Fruit fly (Drosophila melanogaster): ENCODE measurements around the gene CG33648.

Gene CG33648

dm6 chr2L:14546629-14547366 is 22.7 kb downstream of the CG33648 start (continued):
- peak; percentile 87 for TF ChIP-seq Abd-B (GFP tag; optimal IDR thresholded peaks at IDR 0.05)
- TF ChIP-seq gcm (GFP tag; optimal IDR thresholded peaks at IDR 0.05) = peak; percentile 96
- TF ChIP-seq CrebB (tag; optimal IDR thresholded peaks at IDR 0.05) = peak; percentile 74
- TF ChIP-seq Hr39 (optimal IDR thresholded peaks at IDR 0.05) = no peak
- TF ChIP-seq CG10462 (GFP tag; optimal IDR thresholded peaks at IDR 0.05) = peak; percentile 81
- TF ChIP-seq ssp (GFP tag; IDR thresholded peaks at IDR 0.05) = peak; percentile 68
- peak; percentile 84 for TF ChIP-seq stc (GFP tag; IDR thresholded peaks at IDR 0.05)
- peak; percentile 92 for TF ChIP-seq Oli (tag; optimal IDR thresholded peaks at IDR 0.05)
- peak; percentile 90 for TF ChIP-seq zf30C (GFP tag; optimal IDR thresholded peaks at IDR 0.05)
- TF ChIP-seq CG8388 (GFP tag; optimal IDR thresholded peaks at IDR 0.05) = peak; percentile 94
- peak; percentile 86 for TF ChIP-seq tio (GFP tag; optimal IDR thresholded peaks at IDR 0.05)
- no peak for TF ChIP-seq usp (GFP tag; optimal IDR thresholded peaks at IDR 0.05)
- no peak for TF ChIP-seq prd (optimal IDR thresholded peaks at IDR 0.05)
- TF ChIP-seq prd (GFP tag; IDR thresholded peaks at IDR 0.05) = peak; percentile 83
- TF ChIP-seq mam (GFP tag; optimal IDR thresholded peaks at IDR 0.05) = peak; percentile 51
- TF ChIP-seq Rfx (GFP tag; IDR thresholded peaks at IDR 0.05) = peak; percentile 48
- peak; percentile 54 for TF ChIP-seq fd3F (GFP tag; optimal IDR thresholded peaks at IDR 0.05)
- peak; percentile 92 for TF ChIP-seq row (GFP tag; IDR thresholded peaks at IDR 0.05)
- TF ChIP-seq CG14860 (GFP tag; IDR thresholded peaks at IDR 0.05; ENCODE audit: partially characterized antibody) = no peak
- TF ChIP-seq Ravus (GFP tag; IDR thresholded peaks at IDR 0.05) = no peak; the same call in 1 of the 2 replicates
- TF ChIP-seq pho (GFP tag; optimal IDR thresholded peaks at IDR 0.05) = peak; percentile 7
- peak; percentile 84 for TF ChIP-seq CG11695 (GFP tag; IDR thresholded peaks at IDR 0.05)
- TF ChIP-seq CG14441 (GFP tag; IDR thresholded peaks at IDR 0.05) = peak; percentile 67
- TF ChIP-seq Stat92E (GFP tag; optimal IDR thresholded peaks at IDR 0.05) = peak in 1 of 3 experiments; percentile 90
- TF ChIP-seq Rx (GFP tag; IDR thresholded peaks at IDR 0.05) = no peak
- no peak for TF ChIP-seq Tbp (GFP tag; optimal IDR thresholded peaks at IDR 0.05)
- peak; percentile 94 for TF ChIP-seq CG31441 (GFP tag; IDR thresholded peaks at IDR 0.05)
- peak; percentile 84 for TF ChIP-seq pum (GFP tag; optimal IDR thresholded peaks at IDR 0.05)
- TF ChIP-seq Xrp1 (GFP tag; IDR thresholded peaks at IDR 0.05) = peak; percentile 92
- peak; percentile 72; the same call in 2 of the 3 replicates for TF ChIP-seq CG3726 (GFP tag; IDR thresholded peaks at IDR 0.05)
- TF ChIP-seq CG3847 (GFP tag; IDR thresholded peaks at IDR 0.05) = peak; percentile 31
- TF ChIP-seq kah (GFP tag; optimal IDR thresholded peaks at IDR 0.05) = peak; percentile 67
- peak; percentile 88 for TF ChIP-seq CG30431 (GFP tag; optimal IDR thresholded peaks at IDR 0.05)
- TF ChIP-seq Oaz (GFP tag; IDR thresholded peaks at IDR 0.05) = no peak
- TF ChIP-seq CG10959 (GFP tag; IDR thresholded peaks at IDR 0.05) = peak; percentile 82
- TF ChIP-seq CG14710 (tag; optimal IDR thresholded peaks at IDR 0.05) = peak; percentile 95
- TF ChIP-seq Dref (GFP tag; IDR thresholded peaks at IDR 0.05) = no peak
- peak; percentile 88 for TF ChIP-seq zfh1 (GFP tag; IDR thresholded peaks at IDR 0.05)
- TF ChIP-seq ase (GFP tag; IDR thresholded peaks at IDR 0.05) = peak; percentile 77
- peak; percentile 74 for TF ChIP-seq ems (GFP tag; optimal IDR thresholded peaks at IDR 0.05)
- TF ChIP-seq CG8359 (GFP tag; optimal IDR thresholded peaks at IDR 0.05; ENCODE audit: borderline replicate concordance) = peak; percentile 82
- 0 out of 2 replicates have a peak, but pooled peaks have one; percentile 56 for TF ChIP-seq aop (GFP tag; IDR thresholded peaks at IDR 0.05)
- TF ChIP-seq rib (GFP tag; IDR thresholded peaks at IDR 0.05) = 0 out of 2 replicates have a peak, but pooled peaks have one; percentile 10
- peak; percentile 93 for TF ChIP-seq Sox100B (GFP tag; optimal IDR thresholded peaks at IDR 0.05)
- TF ChIP-seq danr (GFP tag; IDR thresholded peaks at IDR 0.05) = peak; percentile 66
- TF ChIP-seq ftz-f1 (GFP tag; optimal IDR thresholded peaks at IDR 0.05) = no peak
- peak; percentile 89 for TF ChIP-seq nerfin-1 (tag; optimal IDR thresholded peaks at IDR 0.05)
- TF ChIP-seq otp (GFP tag; IDR thresholded peaks at IDR 0.05) = peak; percentile 62; the same call in 2 of the 3 replicates
- TF ChIP-seq ham (GFP tag; IDR thresholded peaks at IDR 0.05) = no peak
- no peak for TF ChIP-seq zfh2 (GFP tag; optimal IDR thresholded peaks at IDR 0.05)
- TF ChIP-seq B-H2 (GFP tag; optimal IDR thresholded peaks at IDR 0.05) = no peak

Data from whole organism, embryonic.